Worm (Caenorhabditis elegans) whole organism, L4 larva: ENCODE measurements around the gene gst-37.

ENCODE experiments used
- D1046.2 ChIP-seq: fragments of 200-800 bp; sonication (Bioruptor generic); IDR thresholded peaks from 2 replicates; pipeline ENCODE4 v1.3.6; 2022; ENCODE audit warnings: missing genetic modification characterization, missing compliant biosample characterization
- F49E8.2 ChIP-seq: sonication (generic microtip); optimal IDR thresholded peaks from 2 replicates; lab custom pipeline; 2016; ENCODE audit warnings: missing compliant biosample characterization, mild to moderate bottlenecking, missing genetic modification characterization, borderline replicate concordance
- R02D3.7 ChIP-seq: fragments of 150-350 bp; sonication (generic microtip); optimal IDR thresholded peaks from 3 replicates; lab custom pipeline; 2014; ENCODE audit warnings: missing biosample characterization, missing genetic modification characterization
- T20F7.1 ChIP-seq: fragments of 200-800 bp; sonication (Bioruptor generic); optimal IDR thresholded peaks from 2 replicates; lab custom pipeline; 2018; ENCODE audit warnings: mild to moderate bottlenecking, missing genetic modification characterization, missing compliant biosample characterization
- T26A8.4 ChIP-seq: fragments of 200-800 bp; sonication (Bioruptor generic); IDR thresholded peaks from 2 replicates; pipeline ENCODE4 v1.3.6; 2022; ENCODE audit warnings: missing genetic modification characterization, missing compliant biosample characterization
- Y105C5A.15 ChIP-seq: fragments of 200-800 bp; sonication (Bioruptor generic); IDR thresholded peaks from 2 replicates; pipeline ENCODE4 v1.3.6; 2022; ENCODE audit warnings: missing genetic modification characterization, missing compliant biosample characterization
- Y5F2A.4 ChIP-seq: fragments of 200-800 bp; sonication (Bioruptor generic); optimal IDR thresholded peaks from 2 replicates; lab custom pipeline; 2018; ENCODE audit warnings: mild to moderate bottlenecking, missing genetic modification characterization, missing compliant biosample characterization
- ZK546.5 ChIP-seq, 2 experiments: sonication (generic microtip); optimal IDR thresholded peaks; 2 replicates each; lab custom pipeline; 2017; ENCODE audit warnings: missing biosample characterization in 2 of 2, missing genetic modification characterization in 2 of 2
- aly-2 ChIP-seq: sonication (generic microtip); optimal IDR thresholded peaks from 2 replicates; lab custom pipeline; 2018; ENCODE audit warnings: missing biosample characterization, missing genetic modification characterization
- ama-1 ChIP-seq: fragments of 150-350 bp; optimal IDR thresholded peaks from 2 replicates; lab custom pipeline; 2014; ENCODE audit warnings: inconsistent platforms, mixed read lengths
- arid-1 ChIP-seq: fragments of 200-800 bp; sonication (Bioruptor generic); conservative IDR thresholded peaks from 2 replicates; pipeline ENCODE4 v1.3.6; 2022; ENCODE audit warnings: missing genetic modification reagents, missing genetic modification characterization, missing compliant biosample characterization
- cey-2 ChIP-seq: sonication (generic microtip); optimal IDR thresholded peaks from 3 replicates; lab custom pipeline; 2017; ENCODE audit warnings: missing genetic modification characterization, mild to moderate bottlenecking, missing compliant biosample characterization, antibody characterized with exemption, borderline replicate concordance; ENCODE audit not compliant: insufficient read depth
- daf-16 ChIP-seq, 3 experiments: sonication (generic microtip); optimal IDR thresholded peaks; 2 replicates each; lab custom pipeline; 2016 to 2017; ENCODE audit warnings: missing genetic modification characterization in 3 of 3, missing genetic modification reagents in 3 of 3, mild to moderate bottlenecking in 2 of 3, missing compliant biosample characterization in 2 of 3, missing biosample characterization in 1 of 3, moderate library complexity in 1 of 3
- dmd-8 ChIP-seq: fragments of 200-800 bp; sonication (Bioruptor generic); IDR thresholded peaks from 2 replicates; pipeline ENCODE4 v1.3.6; 2022; ENCODE audit warnings: missing genetic modification characterization, missing compliant biosample characterization
- dmd-9 ChIP-seq: fragments of 200-800 bp; sonication (Bioruptor generic); IDR thresholded peaks from 2 replicates; pipeline ENCODE4 v1.3.6; 2022; ENCODE audit warnings: missing genetic modification reagents, missing genetic modification characterization, missing compliant biosample characterization
- dpl-1 ChIP-seq: fragments of 150-350 bp; optimal IDR thresholded peaks from 2 replicates; lab custom pipeline; 2014; ENCODE audit warnings: missing biosample characterization, missing genetic modification reagents, missing genetic modification characterization
- dve-1 ChIP-seq: sonication (generic microtip); optimal IDR thresholded peaks from 2 replicates; lab custom pipeline; 2017; ENCODE audit warnings: antibody characterized with exemption, mild to moderate bottlenecking, missing genetic modification characterization, missing compliant biosample characterization; ENCODE audit not compliant: insufficient read depth
- fkh-10 ChIP-seq: fragments of 150-350 bp; optimal IDR thresholded peaks from 2 replicates; lab custom pipeline; 2014; ENCODE audit warnings: missing biosample characterization, missing genetic modification reagents, missing genetic modification characterization
- hlh-11 ChIP-seq: fragments of 200-800 bp; sonication (Bioruptor generic); optimal IDR thresholded peaks from 2 replicates; lab custom pipeline; 2018; ENCODE audit warnings: mild to moderate bottlenecking, missing genetic modification characterization, missing compliant biosample characterization
- hlh-30 ChIP-seq: sonication (generic microtip); optimal IDR thresholded peaks from 2 replicates; lab custom pipeline; 2017; ENCODE audit warnings: antibody characterized with exemption, mild to moderate bottlenecking, missing genetic modification characterization, missing compliant biosample characterization; ENCODE audit not compliant: insufficient read depth
- lim-7 ChIP-seq: fragments of 200-800 bp; sonication (Bioruptor generic); IDR thresholded peaks from 2 replicates; pipeline ENCODE4 v1.3.6; 2022; ENCODE audit warnings: missing genetic modification characterization, missing compliant biosample characterization
- lin-15B ChIP-seq: fragments of 150-350 bp; sonication (generic microtip); optimal IDR thresholded peaks from 3 replicates; lab custom pipeline; 2014; ENCODE audit warnings: missing biosample characterization, missing genetic modification characterization
- lin-29 ChIP-seq: fragments of 200-800 bp; sonication (Bioruptor generic); IDR thresholded peaks from 2 replicates; pipeline ENCODE4 v1.3.6; 2022; ENCODE audit warnings: missing genetic modification reagents, missing genetic modification characterization, missing compliant biosample characterization
- lsy-2 ChIP-seq, 2 experiments: fragments of 150-350 bp in 1 of 2; sonication (generic microtip) in 1 of 2; optimal IDR thresholded peaks; 2 replicates each; lab custom pipeline; 2014 to 2017; ENCODE audit warnings: missing biosample characterization in 2 of 2, missing genetic modification characterization in 2 of 2
- madf-9 ChIP-seq: fragments of 200-800 bp; sonication (Bioruptor generic); conservative IDR thresholded peaks from 2 replicates; pipeline ENCODE4 v1.3.6; 2022; ENCODE audit warnings: missing genetic modification reagents, missing genetic modification characterization, missing compliant biosample characterization
- mdt-29 ChIP-seq: fragments of 200-800 bp; sonication (Bioruptor generic); IDR thresholded peaks from 2 replicates; pipeline ENCODE4 v1.3.6; 2022; ENCODE audit warnings: missing genetic modification reagents, missing genetic modification characterization, missing compliant biosample characterization
- mep-1 ChIP-seq: fragments of 150-350 bp; sonication (generic microtip); optimal IDR thresholded peaks from 3 replicates; lab custom pipeline; 2014; ENCODE audit warnings: missing biosample characterization, missing genetic modification characterization
- nhr-25 ChIP-seq: sonication (generic microtip); optimal IDR thresholded peaks from 2 replicates; lab custom pipeline; 2017; ENCODE audit warnings: missing genetic modification characterization, mild to moderate bottlenecking, missing compliant biosample characterization, antibody characterized with exemption, moderate library complexity, borderline replicate concordance; ENCODE audit not compliant: insufficient read depth
- nhr-28 ChIP-seq: fragments of 150-350 bp; optimal IDR thresholded peaks from 2 replicates; lab custom pipeline; 2014; ENCODE audit warnings: missing biosample characterization, missing genetic modification characterization
- nhr-41 ChIP-seq: fragments of 200-800 bp; sonication (Bioruptor generic); IDR thresholded peaks from 2 replicates; pipeline ENCODE4 v1.3.6; 2022; ENCODE audit warnings: missing genetic modification reagents, missing genetic modification characterization, missing compliant biosample characterization
- nhr-6 ChIP-seq: fragments of 150-350 bp; optimal IDR thresholded peaks from 2 replicates; lab custom pipeline; 2014; ENCODE audit warnings: missing biosample characterization, missing genetic modification characterization
- nhr-77 ChIP-seq: fragments of 150-350 bp; optimal IDR thresholded peaks from 2 replicates; lab custom pipeline; 2014; ENCODE audit warnings: missing biosample characterization, missing genetic modification characterization
- pha-4 ChIP-seq, 2 experiments: fragments of 150-350 bp in 1 of 2; fragments of 200-800 bp in 1 of 2; sonication (Bioruptor generic) in 1 of 2; IDR thresholded peaks in 1 of 2; optimal IDR thresholded peaks in 1 of 2; 2 replicates each; pipeline versions ENCODE4 v1.3.6 to Lab custom; 2014 to 2022; ENCODE audit warnings: missing genetic modification characterization in 2 of 2, missing genetic modification reagents in 2 of 2, missing biosample characterization in 1 of 2, missing compliant biosample characterization in 1 of 2
- pqm-1 ChIP-seq: sonication (generic microtip); optimal IDR thresholded peaks from 2 replicates; lab custom pipeline; 2017; ENCODE audit warnings: missing biosample characterization, missing genetic modification characterization
- rbr-2 ChIP-seq: sonication (generic microtip); optimal IDR thresholded peaks from 2 replicates; lab custom pipeline; 2016; ENCODE audit warnings: missing genotype, missing genetic modification characterization, missing compliant biosample characterization
- saeg-2 ChIP-seq: fragments of 200-800 bp; sonication (Bioruptor generic); IDR thresholded peaks from 2 replicates; pipeline ENCODE4 v1.3.6; 2022; ENCODE audit warnings: missing genetic modification reagents, missing genetic modification characterization, missing compliant biosample characterization
- set-16 ChIP-seq: fragments of 200-800 bp; sonication (Bioruptor generic); IDR thresholded peaks from 2 replicates; pipeline ENCODE4 v1.3.6; 2022; ENCODE audit warnings: missing genetic modification reagents, missing genetic modification characterization, missing compliant biosample characterization
- zip-11 ChIP-seq: fragments of 200-800 bp; sonication (Bioruptor generic); IDR thresholded peaks from 2 replicates; pipeline ENCODE4 v1.3.6; 2022; ENCODE audit warnings: missing genetic modification characterization, missing compliant biosample characterization

gst-37 gene

ce11 chrV:1875497-1875988, 45.9 kb upstream of the gst-37 start (continued):
- TF ChIP-seq lim-7 (GFP tag; lab: Robert Waterston, UW) (0 out of 2 replicates have a peak, but pooled peaks have one; percentile 46), D1046.2 (GFP tag; lab: Robert Waterston, UW) (peak; percentile 79), pha-4 (GFP tag; IDR thresholded peaks at IDR 0.05; lab: Robert Waterston, UW) (peak; percentile 69; the same call in 1 of the 2 replicates), pha-4 (tag; optimal IDR thresholded peaks at IDR 0.05; lab: Kevin White, UChicago) (no peak), dmd-8 (peak; percentile 64; the same call in 1 of the 2 replicates), lin-29 (GFP tag; lab: Robert Waterston, UW) (no peak), hlh-30 (tag; lab: Kevin White, UChicago) (no peak), lin-15B (tag; lab: Kevin White, UChicago) (peak; percentile 17), nhr-25 (no peak), rbr-2 (tag; lab: Kevin White, UChicago) (no peak), mep-1 (tag; lab: Kevin White, UChicago) (peak; percentile 34), madf-9 (GFP tag; lab: Robert Waterston, UW) (0 out of 2 replicates have a peak, but pooled peaks have one; percentile 43), dmd-9 (GFP tag; lab: Robert Waterston, UW) (0 out of 2 replicates have a peak, but pooled peaks have one; percentile 20), Y5F2A.4 (GFP tag; lab: Kevin White, UChicago) (peak; percentile 71), ama-1 (lab: Kevin White, UChicago) (peak; percentile 41), Y105C5A.15 (GFP tag; lab: Robert Waterston, UW) (peak; percentile 67; the same call in 1 of the 2 replicates), nhr-6 (no peak), fkh-10 (GFP tag; lab: Kevin White, UChicago) (no peak), R02D3.7 (no peak), lsy-2 (tag; optimal IDR thresholded peaks at IDR 0.05; lab: Kevin White, UChicago) (peak in 1 of 2 experiments; percentile 60), T26A8.4 (GFP tag; lab: Robert Waterston, UW) (peak; percentile 72), mdt-29 (GFP tag; lab: Robert Waterston, UW) (peak; percentile 61; the same call in 1 of the 2 replicates), aly-2 (no peak), arid-1 (GFP tag; lab: Robert Waterston, UW) (peak; percentile 62; the same call in 1 of the 2 replicates)
- TF ChIP-seq, all 104 proteins: peak for 39

- TF ChIP-seq nhr-6 (no peak), pqm-1 (tag; lab: Kevin White, UChicago) (no peak), T20F7.1 (GFP tag; lab: Kevin White, UChicago) (no peak), set-16 (peak; percentile 66), nhr-28 (no peak)
- TF ChIP-seq, all 104 proteins: peak for 1
Observed at ce11 chrV:1878030-1878429, 43.4 kb upstream of the gst-37 start.

- TF ChIP-seq daf-16 (GFP tag; optimal IDR thresholded peaks at IDR 0.05; lab: Kevin White, UChicago) = no peak
- peak; percentile 78 for TF ChIP-seq daf-16 (tag; optimal IDR thresholded peaks at IDR 0.05; lab: Kevin White, UChicago)
- no peak for TF ChIP-seq dmd-8
- TF ChIP-seq nhr-41 (GFP tag; lab: Robert Waterston, UW) = no peak
- no peak for TF ChIP-seq zip-11
- no peak for TF ChIP-seq saeg-2 (GFP tag; lab: Robert Waterston, UW)
- no peak for TF ChIP-seq F49E8.2 (tag; lab: Kevin White, UChicago)
- TF ChIP-seq cey-2 = no peak
- TF ChIP-seq nhr-77 = peak; percentile 33
- peak; percentile 59 for TF ChIP-seq nhr-28
- peak; percentile 47 for TF ChIP-seq hlh-11
- TF ChIP-seq pqm-1 (tag; lab: Kevin White, UChicago) = peak; percentile 92
- no peak for TF ChIP-seq Y105C5A.15 (GFP tag; lab: Robert Waterston, UW)
- TF ChIP-seq dve-1 = peak; percentile 37
- no peak for TF ChIP-seq ZK546.5 (tag; optimal IDR thresholded peaks at IDR 0.05; lab: Kevin White, UChicago)
- TF ChIP-seq dpl-1 (GFP tag; lab: Kevin White, UChicago) = no peak
- TF ChIP-seq, all 104 proteins: peak for 6
Observed at ce11 chrV:1883131-1883530, 38.3 kb upstream of the gst-37 start.
